Worm (Caenorhabditis elegans) whole organism, L1 larva: ENCODE data around the gene faah-2.

Experiments
- efl-3 ChIP-seq: fragments of 200-800 bp; sonication (Bioruptor generic); optimal IDR thresholded peaks from 2 replicates; lab custom pipeline; 2018; ENCODE audit warnings: mild to moderate bottlenecking, missing genetic modification characterization, missing compliant biosample characterization
- lin-39 ChIP-seq: fragments of 150-350 bp; optimal IDR thresholded peaks from 2 replicates; lab custom pipeline; 2014; ENCODE audit warnings: missing biosample characterization, missing genetic modification reagents, missing genetic modification characterization
- snu-23 ChIP-seq: sonication (generic microtip); optimal IDR thresholded peaks from 2 replicates; lab custom pipeline; 2016; ENCODE audit warnings: missing genetic modification characterization, missing compliant biosample characterization

DNA sequence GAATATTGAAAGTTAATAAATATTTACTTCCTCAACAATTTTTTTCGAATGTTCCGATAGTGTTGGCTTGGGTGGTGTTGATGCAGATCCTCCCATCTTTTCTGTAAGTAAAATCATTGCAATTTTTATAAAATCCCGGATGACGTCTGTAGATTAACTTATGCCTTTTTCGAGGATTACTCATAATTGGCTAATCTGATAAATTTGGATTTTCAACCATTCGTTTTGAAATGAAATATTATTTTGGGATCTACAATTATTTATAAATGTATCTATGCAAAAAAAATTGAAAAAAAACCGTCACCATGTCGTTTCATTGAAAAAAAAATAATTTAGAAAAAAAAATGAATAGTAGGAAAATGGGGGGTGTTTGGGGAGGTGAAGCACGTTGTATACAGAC lies 48.9 kb downstream of the faah-2 start, which contains the start of gene glrx-22:
- TF ChIP-seq snu-23 (GFP tag; lab: Kevin White, UChicago) (no peak), efl-3 (GFP tag; lab: Kevin White, UChicago) (no peak), lin-39 (tag; lab: Kevin White, UChicago) (no peak)
